Fruit fly (Drosophila melanogaster) whole organism, embryonic: ENCODE measurements around the gene CG31038.

ENCODE experiments used
- Ada2b ChIP-seq: fragments of 200-800 bp; sonication (Bioruptor generic); IDR thresholded peaks from 2 replicates; pipeline ENCODE4 v1.3.6; 2022; ENCODE audit warnings: missing biosample characterization, missing genetic modification characterization
- Atf-2 ChIP-seq: fragments of 200-800 bp; sonication (Bioruptor generic); optimal IDR thresholded peaks from 2 replicates; lab custom pipeline; 2016; ENCODE audit warnings: missing biosample characterization, missing genetic modification characterization
- Atf6 ChIP-seq: fragments of 200-800 bp; sonication (Bioruptor generic); IDR thresholded peaks from 2 replicates; pipeline ENCODE4 v1.3.6; 2022; ENCODE audit warnings: missing biosample characterization, missing genetic modification characterization
- Awh ChIP-seq: fragments of 200-800 bp; sonication (Bioruptor generic); IDR thresholded peaks from 2 replicates; pipeline ENCODE4, ENCODE4 v1.3.6; 2022; ENCODE audit warnings: missing biosample characterization, missing genetic modification characterization
- Bgb ChIP-seq: fragments of 200-800 bp; sonication (Bioruptor generic); IDR thresholded peaks from 2 replicates; pipeline ENCODE4 v1.3.6; 2022; ENCODE audit warnings: missing biosample characterization, missing genetic modification characterization; ENCODE audit not compliant: partially characterized antibody
- Blimp-1 ChIP-seq: fragments of 200-800 bp; sonication (Bioruptor generic); optimal IDR thresholded peaks from 3 replicates; lab custom pipeline; 2018; ENCODE audit warnings: missing biosample characterization, missing genetic modification characterization, mild to moderate bottlenecking, moderate library complexity, missing genetic modification reagents
- CG10366 ChIP-seq: fragments of 200-800 bp; sonication (Bioruptor generic); IDR thresholded peaks from 2 replicates; pipeline ENCODE4 v1.3.6; 2022; ENCODE audit warnings: missing biosample characterization, missing genetic modification characterization
- CG10462 ChIP-seq: fragments of 200-800 bp; sonication (Bioruptor generic); optimal IDR thresholded peaks from 2 replicates; lab custom pipeline; 2016; ENCODE audit warnings: missing biosample characterization, missing genetic modification characterization
- CG11093 ChIP-seq: fragments of 200-800 bp; sonication (Bioruptor generic); IDR thresholded peaks from 3 replicates; pipeline ENCODE4 v1.3.6; 2022; ENCODE audit warnings: missing biosample characterization, missing genetic modification characterization
- CG15269 ChIP-seq: fragments of 200-800 bp; sonication (Bioruptor generic); optimal IDR thresholded peaks from 2 replicates; lab custom pipeline; 2018; ENCODE audit warnings: missing biosample characterization, mild to moderate bottlenecking, missing genetic modification characterization, moderate library complexity
- CG1529 ChIP-seq: fragments of 200-800 bp; sonication (Bioruptor generic); optimal IDR thresholded peaks from 3 replicates; lab custom pipeline; 2018; ENCODE audit warnings: missing biosample characterization, missing genetic modification characterization
- CG16813 ChIP-seq: fragments of 200-800 bp; sonication (Bioruptor generic); IDR thresholded peaks from 3 replicates; pipeline ENCODE4 v1.3.6; 2022; ENCODE audit warnings: missing biosample characterization, missing genetic modification characterization; ENCODE audit not compliant: partially characterized antibody
- CG16815 ChIP-seq: fragments of 200-800 bp; sonication (Bioruptor generic); optimal IDR thresholded peaks from 3 replicates; lab custom pipeline; 2017; ENCODE audit warnings: missing biosample characterization, mild to moderate bottlenecking, missing genetic modification characterization
- CG16863 ChIP-seq: fragments of 200-800 bp; sonication (Bioruptor generic); optimal IDR thresholded peaks from 3 replicates; lab custom pipeline; 2016; ENCODE audit warnings: missing biosample characterization, missing genetic modification characterization
- CG17612 ChIP-seq: fragments of 200-800 bp; sonication (Bioruptor generic); IDR thresholded peaks from 2 replicates; pipeline ENCODE4 v1.3.6; 2022; ENCODE audit warnings: missing biosample characterization, missing genetic modification characterization
- CG18599 ChIP-seq: fragments of 200-800 bp; sonication (Bioruptor generic); optimal IDR thresholded peaks from 3 replicates; lab custom pipeline; 2017; ENCODE audit warnings: missing biosample characterization, missing genetic modification characterization, mild to moderate bottlenecking, moderate library complexity, missing genetic modification reagents
- CG31224 ChIP-seq: fragments of 200-800 bp; sonication (Bioruptor generic); IDR thresholded peaks from 2 replicates; pipeline ENCODE4 v1.3.6; 2022; ENCODE audit warnings: missing biosample characterization, missing genetic modification characterization
- CG3407 ChIP-seq: fragments of 200-800 bp; sonication (Bioruptor generic); optimal IDR thresholded peaks from 2 replicates; lab custom pipeline; 2018; ENCODE audit warnings: missing biosample characterization, mild to moderate bottlenecking, missing genetic modification characterization
- CG4854 ChIP-seq: fragments of 200-800 bp; sonication (Bioruptor generic); optimal IDR thresholded peaks from 2 replicates; lab custom pipeline; 2016; ENCODE audit warnings: missing biosample characterization, missing genetic modification characterization, inconsistent platforms
- CG6654 ChIP-seq: fragments of 200-800 bp; sonication (Bioruptor generic); optimal IDR thresholded peaks from 2 replicates; lab custom pipeline; 2017; ENCODE audit warnings: missing biosample characterization, mild to moderate bottlenecking, missing genetic modification characterization
- CG6689 ChIP-seq: fragments of 200-800 bp; sonication (Bioruptor generic); IDR thresholded peaks from 2 replicates; pipeline ENCODE4 v1.3.6; 2022; ENCODE audit warnings: missing biosample characterization, missing genetic modification characterization
- CG6765 ChIP-seq: fragments of 200-800 bp; sonication (Bioruptor generic); optimal IDR thresholded peaks from 3 replicates; lab custom pipeline; 2017; ENCODE audit warnings: missing biosample characterization, mild to moderate bottlenecking, missing genetic modification characterization
- CG6813 ChIP-seq: fragments of 200-800 bp; sonication (Bioruptor generic); optimal IDR thresholded peaks from 2 replicates; lab custom pipeline; 2017; ENCODE audit warnings: missing biosample characterization, missing genetic modification characterization, mild to moderate bottlenecking, moderate library complexity, missing genetic modification reagents
- CG7271 ChIP-seq: fragments of 200-800 bp; sonication (Bioruptor generic); optimal IDR thresholded peaks from 2 replicates; lab custom pipeline; 2018; ENCODE audit warnings: missing biosample characterization, mild to moderate bottlenecking, missing genetic modification characterization, moderate library complexity
- CG7556 ChIP-seq: fragments of 200-800 bp; sonication (Bioruptor generic); optimal IDR thresholded peaks from 2 replicates; lab custom pipeline; 2017; ENCODE audit warnings: missing biosample characterization, mild to moderate bottlenecking, missing genetic modification characterization
- CG8359 ChIP-seq: fragments of 200-800 bp; sonication (Bioruptor generic); optimal IDR thresholded peaks from 2 replicates; lab custom pipeline; 2017; ENCODE audit warnings: missing biosample characterization, mild to moderate bottlenecking, missing genetic modification characterization, borderline replicate concordance
- CG8944 ChIP-seq: fragments of 200-800 bp; sonication (Bioruptor generic); optimal IDR thresholded peaks from 3 replicates; lab custom pipeline; 2016; ENCODE audit warnings: missing biosample characterization, missing genetic modification characterization
- CG9609 ChIP-seq: fragments of 200-800 bp; sonication (Bioruptor generic); optimal IDR thresholded peaks from 3 replicates; lab custom pipeline; 2016; ENCODE audit warnings: missing biosample characterization, missing genetic modification characterization
- HHEX ChIP-seq: fragments of 200-800 bp; sonication (Bioruptor generic); optimal IDR thresholded peaks from 3 replicates; lab custom pipeline; 2017; ENCODE audit warnings: missing biosample characterization, mild to moderate bottlenecking, missing genetic modification characterization, missing genetic modification reagents
- Hmr ChIP-seq: fragments of 200-800 bp; sonication (Bioruptor generic); optimal IDR thresholded peaks from 3 replicates; lab custom pipeline; 2017; ENCODE audit warnings: mild to moderate bottlenecking, missing biosample characterization, missing genetic modification reagents, missing genetic modification characterization
- Nf-YC ChIP-seq: fragments of 200-800 bp; optimal IDR thresholded peaks from 3 replicates; lab custom pipeline; 2019; ENCODE audit warnings: missing biosample characterization, mild to moderate bottlenecking, missing genetic modification characterization, moderate library complexity
- Opbp ChIP-seq: fragments of 200-800 bp; sonication (Bioruptor generic); IDR thresholded peaks from 3 replicates; pipeline ENCODE4 v1.3.6; 2022; ENCODE audit warnings: missing biosample characterization, missing genetic modification characterization; ENCODE audit not compliant: partially characterized antibody
- Rfx ChIP-seq: fragments of 200-800 bp; sonication (Bioruptor generic); IDR thresholded peaks from 2 replicates; pipeline ENCODE4 v1.3.6; 2022; ENCODE audit warnings: missing biosample characterization, missing genetic modification characterization
- Sin3A ChIP-seq: fragments of >200 bp; optimal IDR thresholded peaks from 2 replicates; lab custom pipeline; 2018
- Xrp1 ChIP-seq: fragments of 200-800 bp; sonication (Bioruptor generic); IDR thresholded peaks from 2 replicates; pipeline ENCODE4 v1.3.6; 2022; ENCODE audit warnings: missing biosample characterization, missing genetic modification characterization
- ab ChIP-seq: fragments of 200-800 bp; sonication (Bioruptor generic); optimal IDR thresholded peaks from 2 replicates; lab custom pipeline; 2016; ENCODE audit warnings: missing biosample characterization, missing genetic modification characterization
- ase ChIP-seq: fragments of 200-800 bp; sonication (Bioruptor generic); IDR thresholded peaks from 3 replicates; pipeline ENCODE4 v1.3.6; 2022; ENCODE audit warnings: missing biosample characterization, missing genetic modification characterization
- ash1 ChIP-seq: fragments of 200-800 bp; sonication (Bioruptor generic); optimal IDR thresholded peaks from 2 replicates; lab custom pipeline; 2018; ENCODE audit warnings: missing biosample characterization, mild to moderate bottlenecking, missing genetic modification characterization
- az2 ChIP-seq: fragments of 200-800 bp; sonication (Bioruptor generic); optimal IDR thresholded peaks from 3 replicates; lab custom pipeline; 2016; ENCODE audit warnings: missing biosample characterization, missing genetic modification characterization
- btn ChIP-seq: fragments of 200-800 bp; sonication (Bioruptor generic); optimal IDR thresholded peaks from 2 replicates; lab custom pipeline; 2016; ENCODE audit warnings: missing biosample characterization, missing genetic modification characterization
- chif ChIP-seq, 2 experiments: fragments of 200-800 bp; sonication (Bioruptor generic); optimal IDR thresholded peaks; 3 replicates each; lab custom pipeline; 2016; ENCODE audit warnings: missing biosample characterization in 2 of 2, missing genetic modification characterization in 2 of 2
- dan ChIP-seq: fragments of 200-800 bp; sonication (Bioruptor generic); IDR thresholded peaks from 2 replicates; pipeline ENCODE4 v1.3.6; 2022; ENCODE audit warnings: missing biosample characterization, missing genetic modification characterization
- h ChIP-seq: fragments of >200 bp; optimal IDR thresholded peaks from 2 replicates; lab custom pipeline; 2017
- luna ChIP-seq: fragments of 200-800 bp; sonication (Bioruptor generic); optimal IDR thresholded peaks from 2 replicates; lab custom pipeline; 2016; ENCODE audit warnings: missing biosample characterization, missing genetic modification characterization
- nau ChIP-seq: fragments of 200-800 bp; sonication (Bioruptor generic); optimal IDR thresholded peaks from 3 replicates; lab custom pipeline; 2017; ENCODE audit warnings: missing biosample characterization, mild to moderate bottlenecking, missing genetic modification characterization, missing genetic modification reagents
- org-1 ChIP-seq: fragments of 200-800 bp; sonication (Bioruptor generic); optimal IDR thresholded peaks from 2 replicates; lab custom pipeline; 2017; ENCODE audit warnings: missing biosample characterization, missing genetic modification characterization
- pb ChIP-seq: fragments of 200-800 bp; sonication (Bioruptor generic); optimal IDR thresholded peaks from 3 replicates; lab custom pipeline; 2016; ENCODE audit warnings: missing biosample characterization, missing genetic modification characterization
- pros ChIP-seq: fragments of 200-800 bp; sonication (Bioruptor generic); optimal IDR thresholded peaks from 3 replicates; lab custom pipeline; 2019; ENCODE audit warnings: missing biosample characterization, mild to moderate bottlenecking, missing genetic modification characterization, moderate library complexity
- sob ChIP-seq: fragments of 200-800 bp; sonication (Bioruptor generic); IDR thresholded peaks from 2 replicates; pipeline ENCODE4 v1.3.6; 2022; ENCODE audit warnings: missing biosample characterization, missing genetic modification characterization
- z ChIP-seq: fragments of 200-800 bp; sonication (Bioruptor generic); IDR thresholded peaks from 3 replicates; pipeline ENCODE4 v1.3.6; 2022; ENCODE audit warnings: missing biosample characterization, missing genetic modification characterization
- zf30C ChIP-seq: fragments of 200-800 bp; sonication (Bioruptor generic); optimal IDR thresholded peaks from 3 replicates; lab custom pipeline; 2018; ENCODE audit warnings: missing biosample characterization, mild to moderate bottlenecking, missing genetic modification characterization
- zfh1 ChIP-seq: fragments of 200-800 bp; sonication (Bioruptor generic); IDR thresholded peaks from 3 replicates; pipeline ENCODE4 v1.3.6; 2022; ENCODE audit warnings: missing biosample characterization, missing genetic modification characterization

CG31038 gene

dm6 chr3R:29903775-29904356, 27.0 kb downstream of the CG31038 start, which contains the start of gene CG15517 (continued):
- no peak for TF ChIP-seq zf30C
- 0 out of 2 replicates have a peak, but pooled peaks have one; percentile 6 for TF ChIP-seq CG31224 (GFP tag; lab: Robert Waterston, UW)
- TF ChIP-seq CG18599 (GFP tag; lab: Kevin White, UChicago) = no peak
- no peak for TF ChIP-seq pros (GFP tag; lab: Kevin White, UChicago)
- TF ChIP-seq CG16815 (GFP tag; lab: Kevin White, UChicago) = no peak
- no peak for TF ChIP-seq CG10366 (GFP tag; lab: Robert Waterston, UW)
- TF ChIP-seq ash1 (GFP tag; lab: Kevin White, UChicago) = no peak
- TF ChIP-seq zfh1 (GFP tag; lab: Robert Waterston, UW) = no peak
- TF ChIP-seq CG1529 (GFP tag; lab: Kevin White, UChicago) = no peak
- no peak for TF ChIP-seq Opbp (GFP tag; lab: Robert Waterston, UW)
- no peak for TF ChIP-seq org-1 (GFP tag; lab: Kevin White, UChicago)
- TF ChIP-seq ase (GFP tag; lab: Robert Waterston, UW) = no peak; the same call in 2 of the 3 replicates
- TF ChIP-seq CG7271 (tag; lab: Kevin White, UChicago) = no peak
- TF ChIP-seq h (lab: Kevin White, UChicago) = no peak
- TF ChIP-seq Hmr (GFP tag; lab: Kevin White, UChicago) = peak; percentile 18
- TF ChIP-seq CG10462 (GFP tag; lab: Kevin White, UChicago) = no peak
- no peak for TF ChIP-seq CG3407
- no peak for TF ChIP-seq nau (GFP tag; lab: Kevin White, UChicago)
- no peak for TF ChIP-seq CG17612 (GFP tag; lab: Robert Waterston, UW)
- no peak for TF ChIP-seq CG6765 (GFP tag; lab: Kevin White, UChicago)
- TF ChIP-seq z = no peak
- TF ChIP-seq Ada2b (GFP tag; lab: Robert Waterston, UW) = no peak
- no peak for TF ChIP-seq CG6654 (GFP tag; lab: Kevin White, UChicago)
- TF ChIP-seq CG4854 (GFP tag; lab: Kevin White, UChicago) = no peak
- no peak for TF ChIP-seq dan
- no peak for TF ChIP-seq CG15269 (tag; lab: Kevin White, UChicago)
- no peak for TF ChIP-seq CG16863 (GFP tag; lab: Kevin White, UChicago)
- TF ChIP-seq CG7556 (GFP tag; lab: Kevin White, UChicago) = no peak
- no peak for TF ChIP-seq Xrp1
- no peak for TF ChIP-seq Awh (GFP tag; lab: Robert Waterston, UW)
- TF ChIP-seq az2 (GFP tag; lab: Kevin White, UChicago) = no peak
- TF ChIP-seq CG6813 = no peak
- peak; percentile 73 for TF ChIP-seq Bgb (GFP tag; lab: Robert Waterston, UW)
- no peak for TF ChIP-seq pb (GFP tag; lab: Kevin White, UChicago)
- no peak for TF ChIP-seq Nf-YC (tag; lab: Kevin White, UChicago)
- TF ChIP-seq HHEX (GFP tag; lab: Kevin White, UChicago) = no peak
- TF ChIP-seq chif (GFP tag; optimal IDR thresholded peaks at IDR 0.05; lab: Kevin White, UChicago) = no peak
- no peak for TF ChIP-seq CG6689 (GFP tag; lab: Robert Waterston, UW)
- peak; percentile 58 for TF ChIP-seq CG16813 (GFP tag; lab: Robert Waterston, UW)
- 0 out of 2 replicates have a peak, but pooled peaks have one; percentile 30 for TF ChIP-seq Rfx (GFP tag; lab: Robert Waterston, UW)
- TF ChIP-seq CG11093 (GFP tag; lab: Robert Waterston, UW) = no peak
- TF ChIP-seq luna = no peak
- TF ChIP-seq CG8944 (GFP tag; lab: Kevin White, UChicago) = no peak
- no peak for TF ChIP-seq Atf6 (GFP tag; lab: Robert Waterston, UW)
- no peak for TF ChIP-seq btn
- no peak for TF ChIP-seq ab
- TF ChIP-seq Atf-2 (GFP tag; lab: Kevin White, UChicago) = no peak
- TF ChIP-seq Blimp-1 (GFP tag; lab: Kevin White, UChicago) = peak; percentile 6
- TF ChIP-seq CG9609 (GFP tag; lab: Kevin White, UChicago) = no peak
- TF ChIP-seq Sin3A (lab: Kevin White, UChicago) = no peak
- TF ChIP-seq sob (GFP tag; lab: Robert Waterston, UW) = no peak
- no peak for TF ChIP-seq CG8359 (GFP tag; lab: Kevin White, UChicago)
